Worm (Caenorhabditis elegans): ENCODE measurements around the gene T21E8.7.

- TF ChIP-seq nhr-237 (tag; optimal IDR thresholded peaks at IDR 0.05) (no peak), pha-4 (tag; optimal IDR thresholded peaks at IDR 0.05) (no peak), snpc-4 (tag; optimal IDR thresholded peaks at IDR 0.05) (no peak), flh-1 (GFP tag; optimal IDR thresholded peaks at IDR 0.05) (no peak), ztf-11 (tag; optimal IDR thresholded peaks at IDR 0.05) (no peak), tbx-8 (GFP tag; optimal IDR thresholded peaks at IDR 0.05) (no peak), nhr-76 (tag; optimal IDR thresholded peaks at IDR 0.05) (no peak), mep-1 (tag; optimal IDR thresholded peaks at IDR 0.05) (no peak)
Observed at ce11 chrX:10932087-10932486, 48.8 kb downstream of the T21E8.7 start.

All from whole organism, mixed stage, embryonic.